Worm (Caenorhabditis elegans) whole organism, L4 larva: Measurements from ENCODE around the gene Y57G11C.14.

ENCODE experiments used
- F26F4.8 ChIP-seq: fragments of 200-800 bp; sonication (Bioruptor generic); conservative IDR thresholded peaks from 2 replicates; pipeline ENCODE4 v1.3.6; 2022; ENCODE audit warnings: missing genetic modification characterization, missing compliant biosample characterization
- F37D6.2 ChIP-seq: sonication (generic microtip); optimal IDR thresholded peaks from 2 replicates; lab custom pipeline; 2016; ENCODE audit warnings: mild to moderate bottlenecking, missing genetic modification characterization, missing compliant biosample characterization
- F44E2.7 ChIP-seq: fragments of 200-800 bp; sonication (Bioruptor generic); IDR thresholded peaks from 2 replicates; pipeline ENCODE4 v2.1.2; 2022; ENCODE audit warnings: missing genetic modification characterization, missing compliant biosample characterization
- F49E8.2 ChIP-seq: sonication (generic microtip); optimal IDR thresholded peaks from 2 replicates; lab custom pipeline; 2016; ENCODE audit warnings: missing compliant biosample characterization, mild to moderate bottlenecking, missing genetic modification characterization, borderline replicate concordance
- Y48G9A.11 ChIP-seq: fragments of 200-800 bp; sonication (Bioruptor generic); IDR thresholded peaks from 2 replicates; pipeline ENCODE4 v1.3.6; 2022; ENCODE audit warnings: missing genetic modification reagents, missing genetic modification characterization, missing compliant biosample characterization
- Y75B8A.6 ChIP-seq: fragments of 200-800 bp; sonication (Bioruptor generic); IDR thresholded peaks from 2 replicates; pipeline ENCODE4 v1.3.6; 2022; ENCODE audit warnings: missing genetic modification reagents, missing genetic modification characterization, missing compliant biosample characterization
- ZK337.2 ChIP-seq: fragments of 200-800 bp; sonication (Bioruptor generic); IDR thresholded peaks from 2 replicates; pipeline ENCODE4 v1.3.6; 2022; ENCODE audit warnings: missing genetic modification reagents, missing genetic modification characterization, missing compliant biosample characterization
- ZK546.5 ChIP-seq, 2 experiments: sonication (generic microtip); optimal IDR thresholded peaks; 2 replicates each; lab custom pipeline; 2017; ENCODE audit warnings: missing biosample characterization in 2 of 2, missing genetic modification characterization in 2 of 2
- aly-2 ChIP-seq: sonication (generic microtip); optimal IDR thresholded peaks from 2 replicates; lab custom pipeline; 2018; ENCODE audit warnings: missing biosample characterization, missing genetic modification characterization
- ama-1 ChIP-seq: fragments of 150-350 bp; optimal IDR thresholded peaks from 2 replicates; lab custom pipeline; 2014; ENCODE audit warnings: inconsistent platforms, mixed read lengths
- arid-1 ChIP-seq: fragments of 200-800 bp; sonication (Bioruptor generic); conservative IDR thresholded peaks from 2 replicates; pipeline ENCODE4 v1.3.6; 2022; ENCODE audit warnings: missing genetic modification reagents, missing genetic modification characterization, missing compliant biosample characterization
- ceh-62 ChIP-seq: sonication (generic microtip); optimal IDR thresholded peaks from 2 replicates; lab custom pipeline; 2017; ENCODE audit warnings: missing biosample characterization, missing genetic modification characterization
- ctbp-1 ChIP-seq: fragments of 200-800 bp; sonication (Bioruptor generic); IDR thresholded peaks from 2 replicates; pipeline ENCODE4 v1.3.6; 2022; ENCODE audit warnings: missing genetic modification reagents, missing genetic modification characterization, missing compliant biosample characterization
- daf-12 ChIP-seq: fragments of 150-350 bp; optimal IDR thresholded peaks from 2 replicates; lab custom pipeline; 2014; ENCODE audit warnings: missing biosample characterization, missing genetic modification reagents, missing genetic modification characterization
- daf-8 ChIP-seq: fragments of 200-800 bp; sonication (Bioruptor generic); IDR thresholded peaks from 2 replicates; pipeline ENCODE4 v1.3.6; 2022; ENCODE audit warnings: missing genetic modification characterization, missing compliant biosample characterization
- dpl-1 ChIP-seq: fragments of 150-350 bp; optimal IDR thresholded peaks from 2 replicates; lab custom pipeline; 2014; ENCODE audit warnings: missing biosample characterization, missing genetic modification reagents, missing genetic modification characterization
- dve-1 ChIP-seq: sonication (generic microtip); optimal IDR thresholded peaks from 2 replicates; lab custom pipeline; 2017; ENCODE audit warnings: antibody characterized with exemption, mild to moderate bottlenecking, missing genetic modification characterization, missing compliant biosample characterization; ENCODE audit not compliant: insufficient read depth
- egl-43 ChIP-seq: fragments of 200-800 bp; sonication (Bioruptor generic); IDR thresholded peaks from 2 replicates; pipeline ENCODE4 v1.3.6; 2022; ENCODE audit warnings: missing genetic modification reagents, missing genetic modification characterization, missing compliant biosample characterization
- fkh-10 ChIP-seq: fragments of 150-350 bp; optimal IDR thresholded peaks from 2 replicates; lab custom pipeline; 2014; ENCODE audit warnings: missing biosample characterization, missing genetic modification reagents, missing genetic modification characterization
- hif-1 ChIP-seq, 2 experiments: sonication (generic microtip); optimal IDR thresholded peaks; 2 replicates each; lab custom pipeline; 2016 to 2017; ENCODE audit warnings: missing compliant biosample characterization in 2 of 2, missing genetic modification characterization in 2 of 2, missing genetic modification reagents in 2 of 2, missing genotype in 2 of 2, mild to moderate bottlenecking in 1 of 2
- hlh-11 ChIP-seq: fragments of 200-800 bp; sonication (Bioruptor generic); optimal IDR thresholded peaks from 2 replicates; lab custom pipeline; 2018; ENCODE audit warnings: mild to moderate bottlenecking, missing genetic modification characterization, missing compliant biosample characterization
- jun-1 ChIP-seq: fragments of 150-350 bp; optimal IDR thresholded peaks from 2 replicates; lab custom pipeline; 2014; ENCODE audit warnings: missing biosample characterization, missing genetic modification reagents, missing genetic modification characterization
- lin-1 ChIP-seq: fragments of 200-800 bp; sonication (Bioruptor generic); IDR thresholded peaks from 2 replicates; pipeline ENCODE4 v1.3.6; 2022; ENCODE audit warnings: missing genetic modification reagents, missing genetic modification characterization, missing compliant biosample characterization
- lin-13 ChIP-seq: fragments of 150-350 bp; optimal IDR thresholded peaks from 2 replicates; lab custom pipeline; 2014; ENCODE audit warnings: missing biosample characterization, missing genetic modification reagents, missing genetic modification characterization
- lin-29 ChIP-seq: fragments of 200-800 bp; sonication (Bioruptor generic); IDR thresholded peaks from 2 replicates; pipeline ENCODE4 v1.3.6; 2022; ENCODE audit warnings: missing genetic modification reagents, missing genetic modification characterization, missing compliant biosample characterization
- lir-3 ChIP-seq: sonication (generic microtip); optimal IDR thresholded peaks from 2 replicates; lab custom pipeline; 2016; ENCODE audit warnings: mild to moderate bottlenecking, missing genetic modification characterization, missing compliant biosample characterization
- lsy-2 ChIP-seq, 2 experiments: fragments of 150-350 bp in 1 of 2; sonication (generic microtip) in 1 of 2; optimal IDR thresholded peaks; 2 replicates each; lab custom pipeline; 2014 to 2017; ENCODE audit warnings: missing biosample characterization in 2 of 2, missing genetic modification characterization in 2 of 2
- madf-5 ChIP-seq, 2 experiments: fragments of 200-800 bp; sonication (Bioruptor generic); IDR thresholded peaks; 2 replicates each; pipeline ENCODE4 v1.3.6; 2022; ENCODE audit warnings: missing compliant biosample characterization in 2 of 2, missing genetic modification characterization in 2 of 2
- mdl-1 ChIP-seq, 2 experiments: fragments of 150-350 bp in 1 of 2; sonication (generic microtip) in 1 of 2; optimal IDR thresholded peaks; 2 replicates each; lab custom pipeline; 2014 to 2017; ENCODE audit warnings: missing biosample characterization in 2 of 2, missing genetic modification characterization in 2 of 2
- mdt-29 ChIP-seq: fragments of 200-800 bp; sonication (Bioruptor generic); IDR thresholded peaks from 2 replicates; pipeline ENCODE4 v1.3.6; 2022; ENCODE audit warnings: missing genetic modification reagents, missing genetic modification characterization, missing compliant biosample characterization
- mep-1 ChIP-seq: fragments of 150-350 bp; sonication (generic microtip); optimal IDR thresholded peaks from 3 replicates; lab custom pipeline; 2014; ENCODE audit warnings: missing biosample characterization, missing genetic modification characterization
- mxl-2 ChIP-seq: fragments of 200-800 bp; sonication (Bioruptor generic); conservative IDR thresholded peaks from 2 replicates; pipeline ENCODE4 v1.3.6; 2022; ENCODE audit warnings: missing genetic modification reagents, missing genetic modification characterization, missing compliant biosample characterization
- mxl-3 ChIP-seq: fragments of 200-800 bp; sonication (Bioruptor generic); optimal IDR thresholded peaks from 2 replicates; lab custom pipeline; 2018; ENCODE audit warnings: mild to moderate bottlenecking, missing genetic modification characterization, missing compliant biosample characterization
- nhr-111 ChIP-seq: fragments of 200-800 bp; sonication (Bioruptor generic); optimal IDR thresholded peaks from 2 replicates; lab custom pipeline; 2018; ENCODE audit warnings: mild to moderate bottlenecking, missing genetic modification characterization, missing compliant biosample characterization
- nhr-25 ChIP-seq: sonication (generic microtip); optimal IDR thresholded peaks from 2 replicates; lab custom pipeline; 2017; ENCODE audit warnings: missing genetic modification characterization, mild to moderate bottlenecking, missing compliant biosample characterization, antibody characterized with exemption, moderate library complexity, borderline replicate concordance; ENCODE audit not compliant: insufficient read depth
- nhr-28 ChIP-seq: fragments of 150-350 bp; optimal IDR thresholded peaks from 2 replicates; lab custom pipeline; 2014; ENCODE audit warnings: missing biosample characterization, missing genetic modification characterization
- nhr-42 ChIP-seq: fragments of 200-800 bp; sonication (Bioruptor generic); IDR thresholded peaks from 2 replicates; pipeline ENCODE4 v1.3.6; 2022; ENCODE audit warnings: missing genetic modification characterization, missing compliant biosample characterization
- nhr-77 ChIP-seq: fragments of 150-350 bp; optimal IDR thresholded peaks from 2 replicates; lab custom pipeline; 2014; ENCODE audit warnings: missing biosample characterization, missing genetic modification characterization
- php-3 ChIP-seq: fragments of 200-800 bp; sonication (Bioruptor generic); IDR thresholded peaks from 2 replicates; pipeline ENCODE4 v1.3.6; 2022; ENCODE audit warnings: missing genetic modification reagents, missing genetic modification characterization, missing compliant biosample characterization
- pqm-1 ChIP-seq: sonication (generic microtip); optimal IDR thresholded peaks from 2 replicates; lab custom pipeline; 2017; ENCODE audit warnings: missing biosample characterization, missing genetic modification characterization
- rbr-2 ChIP-seq: sonication (generic microtip); optimal IDR thresholded peaks from 2 replicates; lab custom pipeline; 2016; ENCODE audit warnings: missing genotype, missing genetic modification characterization, missing compliant biosample characterization
- saeg-2 ChIP-seq: fragments of 200-800 bp; sonication (Bioruptor generic); IDR thresholded peaks from 2 replicates; pipeline ENCODE4 v1.3.6; 2022; ENCODE audit warnings: missing genetic modification reagents, missing genetic modification characterization, missing compliant biosample characterization
- sdz-12 ChIP-seq: fragments of 200-800 bp; sonication (Bioruptor generic); optimal IDR thresholded peaks from 2 replicates; lab custom pipeline; 2018; ENCODE audit warnings: mild to moderate bottlenecking, missing genetic modification characterization, missing compliant biosample characterization
- set-16 ChIP-seq: fragments of 200-800 bp; sonication (Bioruptor generic); IDR thresholded peaks from 2 replicates; pipeline ENCODE4 v1.3.6; 2022; ENCODE audit warnings: missing genetic modification reagents, missing genetic modification characterization, missing compliant biosample characterization
- skn-1 ChIP-seq: fragments of 150-350 bp; optimal IDR thresholded peaks from 2 replicates; lab custom pipeline; 2014; ENCODE audit warnings: missing biosample characterization, missing genetic modification characterization
- snpc-1.2 ChIP-seq: fragments of 200-800 bp; sonication (Bioruptor generic); IDR thresholded peaks from 2 replicates; pipeline ENCODE4 v1.3.6; 2022; ENCODE audit warnings: missing genetic modification reagents, missing genetic modification characterization, missing compliant biosample characterization
- snpc-4 ChIP-seq: fragments of 150-350 bp; optimal IDR thresholded peaks from 2 replicates; lab custom pipeline; 2014; ENCODE audit warnings: missing biosample characterization, missing genetic modification characterization
- spr-1 ChIP-seq: sonication (generic microtip); optimal IDR thresholded peaks from 2 replicates; lab custom pipeline; 2016; ENCODE audit warnings: mild to moderate bottlenecking, missing genetic modification characterization, missing compliant biosample characterization
- unc-130 ChIP-seq: sonication (generic microtip); optimal IDR thresholded peaks from 2 replicates; lab custom pipeline; 2016; ENCODE audit warnings: missing genetic modification reagents, missing genetic modification characterization, missing compliant biosample characterization
- zfp-2 ChIP-seq: sonication (generic microtip); optimal IDR thresholded peaks from 2 replicates; lab custom pipeline; 2016; ENCODE audit warnings: mild to moderate bottlenecking, missing genetic modification characterization, missing compliant biosample characterization

The Y57G11C.14 gene

DNA sequence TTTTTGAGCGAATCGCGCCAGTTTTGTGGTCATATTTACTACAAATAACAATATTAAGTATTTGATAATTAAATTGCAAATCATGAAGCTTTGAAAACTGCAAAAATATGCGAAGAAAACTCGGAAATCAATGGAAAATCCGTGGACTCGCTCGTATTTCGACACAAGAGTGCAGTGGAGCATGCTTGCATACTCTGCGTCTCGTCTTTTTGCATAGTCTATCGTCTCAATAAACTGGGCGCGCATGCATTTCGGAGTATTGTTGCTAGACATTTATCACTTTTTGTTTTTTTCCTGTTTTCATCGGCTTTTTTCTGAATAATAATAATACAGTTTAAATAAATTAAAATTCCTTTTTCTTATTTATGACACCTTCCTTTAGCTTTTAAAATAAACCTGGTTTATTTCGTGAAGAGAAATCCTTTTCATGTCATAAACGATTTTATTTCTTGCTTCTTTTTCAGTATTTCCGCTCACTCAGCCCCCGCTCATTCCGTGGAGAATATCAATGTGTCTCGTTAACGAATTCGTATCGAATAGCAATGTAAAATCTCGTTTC, 31.3 kb upstream of the Y57G11C.14 start, which contains the start of the genes mrps-7 and Y57G11C.3 (continued):
- TF ChIP-seq ZK337.2 (GFP tag; lab: Robert Waterston, UW) (no peak), mep-1 (tag; lab: Kevin White, UChicago) (peak; percentile 91), fkh-10 (GFP tag; lab: Kevin White, UChicago) (peak; percentile 82), mxl-3 (peak; percentile 24), lir-3 (tag; lab: Kevin White, UChicago) (no peak), sdz-12 (GFP tag; lab: Kevin White, UChicago) (no peak), dpl-1 (GFP tag; lab: Kevin White, UChicago) (peak; percentile 82), pqm-1 (peak; percentile 38), spr-1 (tag; lab: Kevin White, UChicago) (peak; percentile 67), skn-1 (tag; lab: Kevin White, UChicago) (no peak), nhr-77 (tag; lab: Kevin White, UChicago) (peak; percentile 86), hlh-11 (peak; percentile 76), snpc-1.2 (GFP tag; lab: Robert Waterston, UW) (peak; percentile 87), aly-2 (tag; lab: Kevin White, UChicago) (no peak), Y75B8A.6 (no peak), daf-12 (tag; lab: Kevin White, UChicago) (no peak), madf-5 (GFP tag; IDR thresholded peaks at IDR 0.05; lab: Robert Waterston, UW) (no peak), unc-130 (GFP tag; lab: Kevin White, UChicago) (peak; percentile 27), lin-13 (GFP tag; lab: Kevin White, UChicago) (peak; percentile 76), lin-1 (0 out of 2 replicates have a peak, but pooled peaks have one; percentile 14), php-3 (GFP tag; lab: Robert Waterston, UW) (peak; percentile 58; the same call in 1 of the 2 replicates), F26F4.8 (GFP tag; lab: Robert Waterston, UW) (no peak), nhr-42 (GFP tag; lab: Robert Waterston, UW) (0 out of 2 replicates have a peak, but pooled peaks have one; percentile 44), F44E2.7 (GFP tag; lab: Robert Waterston, UW) (no peak), set-16 (GFP tag; lab: Robert Waterston, UW) (no peak), F37D6.2 (peak; percentile 55), nhr-111 (GFP tag; lab: Kevin White, UChicago) (no peak), lin-29 (GFP tag; lab: Robert Waterston, UW) (no peak), nhr-28 (peak; percentile 87), arid-1 (GFP tag; lab: Robert Waterston, UW) (peak; percentile 61; the same call in 1 of the 2 replicates), Y48G9A.11 (GFP tag; lab: Robert Waterston, UW) (peak; percentile 96), daf-8 (GFP tag; lab: Robert Waterston, UW) (no peak), lsy-2 (tag; optimal IDR thresholded peaks at IDR 0.05; lab: Kevin White, UChicago) (peak; percentile 67 to 95), ama-1 (lab: Kevin White, UChicago) (peak; percentile 58), egl-43 (GFP tag; lab: Robert Waterston, UW) (0 out of 2 replicates have a peak, but pooled peaks have one; percentile 41), F49E8.2 (tag; lab: Kevin White, UChicago) (no peak), nhr-25 (peak; percentile 6), rbr-2 (tag; lab: Kevin White, UChicago) (peak; percentile 85), ceh-62 (tag; lab: Kevin White, UChicago) (no peak), hif-1 (tag; optimal IDR thresholded peaks at IDR 0.05; lab: Kevin White, UChicago) (peak in 1 of 2 experiments; percentile 73), zfp-2 (tag; lab: Kevin White, UChicago) (peak; percentile 45), jun-1 (tag; lab: Kevin White, UChicago) (peak; percentile 71), saeg-2 (GFP tag; lab: Robert Waterston, UW) (no peak), mdt-29 (no peak), ZK546.5 (tag; optimal IDR thresholded peaks at IDR 0.05; lab: Kevin White, UChicago) (no peak), mxl-2 (GFP tag; lab: Robert Waterston, UW) (no peak), dve-1 (peak; percentile 97), snpc-4 (peak; percentile 38), mdl-1 (tag; optimal IDR thresholded peaks at IDR 0.05; lab: Kevin White, UChicago) (peak; percentile 33 to 75), ctbp-1 (0 out of 2 replicates have a peak, but pooled peaks have one; percentile 52)
